Worm (Caenorhabditis elegans): ENCODE measurements around the gene R09A8.2.

R09A8.2 gene

DNA sequence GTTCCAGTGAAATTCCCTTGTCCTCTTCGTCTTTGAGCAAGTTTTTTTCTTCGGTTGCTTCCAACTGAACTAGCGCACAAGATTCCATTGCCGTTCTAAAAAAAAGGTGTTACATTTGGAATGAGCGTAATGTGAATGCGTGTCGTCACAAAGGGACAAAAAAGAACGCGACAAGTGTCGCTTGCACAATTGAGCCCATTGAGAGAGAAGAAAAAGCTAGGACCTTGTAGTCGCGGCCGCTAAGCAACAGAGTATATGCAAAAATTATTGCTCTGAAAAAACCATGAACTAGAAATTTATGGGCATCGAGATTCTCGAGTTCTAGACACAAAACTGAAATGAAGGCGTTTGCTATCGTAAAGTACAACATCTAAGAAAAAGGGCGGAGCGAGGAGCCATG, 32.9 kb upstream of the R09A8.2 start, which contains the start of gene T24D5.2:
TSS of gene T24D5.2 (minus strand) at position 101 of the 400 bp plus-strand sequence.
- TF ChIP-seq elt-3 (tag; optimal IDR thresholded peaks at IDR 0.05) (no peak), skn-1 (tag; optimal IDR thresholded peaks at IDR 0.05) (no peak), nhr-11 (tag; optimal IDR thresholded peaks at IDR 0.05) (no peak), egl-27 (tag; optimal IDR thresholded peaks at IDR 0.05) (no peak), zip-4 (GFP tag; optimal IDR thresholded peaks at IDR 0.05) (no peak), nhr-20 (tag; optimal IDR thresholded peaks at IDR 0.05) (no peak), snpc-4 (tag; optimal IDR thresholded peaks at IDR 0.05) (no peak), pax-3 (tag; optimal IDR thresholded peaks at IDR 0.05) (no peak), elt-2 (tag; optimal IDR thresholded peaks at IDR 0.05) (no peak), ceh-90 (tag; optimal IDR thresholded peaks at IDR 0.05) (no peak), hlh-17 (GFP tag; optimal IDR thresholded peaks at IDR 0.05; ENCODE audit: borderline replicate concordance) (no peak), efl-1 (optimal IDR thresholded peaks at IDR 0.05) (no peak), efl-1 (GFP tag; optimal IDR thresholded peaks at IDR 0.05 in 1 of 2) (no peak), sox-4 (tag; optimal IDR thresholded peaks at IDR 0.05) (no peak), jun-1 (tag; optimal IDR thresholded peaks at IDR 0.05) (no peak), swsn-7 (tag; optimal IDR thresholded peaks at IDR 0.05) (no peak), F16B12.6 (tag; optimal IDR thresholded peaks at IDR 0.05) (no peak)

DNA sequence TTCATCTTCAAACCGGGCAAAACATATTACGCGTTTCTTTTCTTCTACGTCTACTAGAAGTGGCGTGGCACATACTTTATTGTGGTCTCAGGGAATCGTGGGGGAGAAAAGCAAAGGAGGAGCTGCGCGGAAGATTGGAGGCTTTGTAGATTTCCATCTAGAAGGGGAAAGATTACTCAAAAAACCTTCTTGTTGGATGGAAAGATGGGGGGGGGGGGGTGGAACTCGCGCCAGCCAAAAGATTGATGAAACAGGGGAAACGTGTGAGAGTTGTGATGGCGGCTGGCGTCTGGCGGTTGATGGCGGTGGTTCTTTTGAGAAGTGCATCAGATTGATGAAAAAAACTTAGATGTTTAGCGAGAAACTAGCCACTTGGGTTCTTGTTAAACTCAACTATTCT, 29.8 kb upstream of the R09A8.2 start:
- TF ChIP-seq lin-14 (GFP tag; optimal IDR thresholded peaks at IDR 0.05) = peak; percentile 2
- TF ChIP-seq lin-35 (GFP tag; optimal IDR thresholded peaks at IDR 0.05) = no peak
- TF ChIP-seq tbx-2 (tag; optimal IDR thresholded peaks at IDR 0.05) = no peak
- TF ChIP-seq fkh-10 (GFP tag; optimal IDR thresholded peaks at IDR 0.05) = peak; percentile 15
- no peak for TF ChIP-seq unc-86 (tag; optimal IDR thresholded peaks at IDR 0.05)
- TF ChIP-seq zag-1 (tag; optimal IDR thresholded peaks at IDR 0.05) = no peak
- no peak for TF ChIP-seq grh-1 (GFP tag; IDR thresholded peaks at IDR 0.05)
- no peak for TF ChIP-seq ceh-90 (tag; optimal IDR thresholded peaks at IDR 0.05)
- no peak for TF ChIP-seq mef-2 (tag; optimal IDR thresholded peaks at IDR 0.05)
- no peak for TF ChIP-seq pqm-1 (tag; optimal IDR thresholded peaks at IDR 0.05)

DNA sequence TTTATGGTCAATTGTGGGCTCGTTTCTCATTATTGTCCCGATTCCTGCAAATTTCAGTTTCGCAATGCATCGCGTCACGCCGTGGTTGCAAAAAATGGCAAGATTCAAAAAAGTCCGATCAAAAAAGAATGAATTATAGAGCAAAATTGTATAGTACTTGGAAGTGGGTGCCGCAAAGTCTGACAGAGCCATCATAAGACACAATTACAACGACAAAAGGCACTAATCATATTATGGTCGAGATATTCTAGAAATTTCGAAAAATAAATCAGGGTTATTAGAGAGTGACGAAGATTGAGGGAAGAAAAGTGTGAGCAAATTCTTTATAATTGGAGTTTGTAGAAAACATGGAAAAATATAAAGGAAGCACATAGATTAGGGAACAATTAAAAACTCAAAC, 24.0 kb upstream of the R09A8.2 start:
- TF ChIP-seq lin-13 (GFP tag; optimal IDR thresholded peaks at IDR 0.05) (no peak), efl-1 (optimal IDR thresholded peaks at IDR 0.05) (no peak), efl-1 (GFP tag; optimal IDR thresholded peaks at IDR 0.05 in 1 of 2) (no peak), ceh-8 (GFP tag; optimal IDR thresholded peaks at IDR 0.05) (peak; percentile 90), dsc-1 (tag; optimal IDR thresholded peaks at IDR 0.05) (peak; percentile 61)

DNA sequence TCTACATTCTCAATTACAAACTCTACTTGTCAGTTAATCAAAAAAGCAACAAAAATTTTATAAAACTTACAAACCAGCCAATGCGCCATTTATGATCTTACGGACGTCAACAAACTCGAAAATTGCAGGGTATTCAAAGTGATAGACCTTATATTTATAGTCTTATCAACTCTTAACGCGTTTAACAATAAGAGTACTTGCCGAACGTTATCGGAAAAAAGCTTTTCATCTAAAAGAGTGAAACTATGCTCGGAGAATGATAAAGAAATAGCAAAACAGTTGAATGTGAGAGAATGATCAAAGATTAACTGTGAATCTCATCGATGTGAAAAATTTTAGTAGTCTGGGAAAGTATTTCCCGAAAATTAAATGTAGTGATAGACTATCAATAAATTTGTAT, 23.3 kb upstream of the R09A8.2 start:
- TF ChIP-seq elt-2 (tag; optimal IDR thresholded peaks at IDR 0.05) (peak; percentile 80), fkh-10 (GFP tag; optimal IDR thresholded peaks at IDR 0.05) (no peak), zag-1 (tag; optimal IDR thresholded peaks at IDR 0.05) (no peak)

DNA sequence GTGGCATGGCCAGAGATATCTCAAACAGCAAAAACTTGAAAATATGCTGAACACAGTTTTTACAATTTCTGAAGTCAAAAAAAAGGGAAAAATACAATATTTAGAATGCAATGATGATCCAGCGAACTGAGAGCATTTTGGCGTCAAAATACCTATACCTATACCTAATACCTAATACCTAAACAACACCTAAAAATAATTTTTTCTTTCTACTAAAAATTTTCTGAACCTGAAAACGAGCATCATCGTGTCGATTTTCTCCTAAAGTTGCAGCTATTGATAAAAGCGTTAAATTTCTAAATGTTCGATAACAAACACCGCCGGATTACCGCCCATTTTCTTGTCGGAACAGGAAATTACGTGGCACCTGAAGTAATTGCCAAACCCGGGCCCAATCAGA, 22.4 kb upstream of the R09A8.2 start, which contains the start of gene T24D5.4:
TSS of gene T24D5.4 (plus strand) at position 301 of the 400 bp plus-strand sequence.
- TF ChIP-seq Y116A8C.19 (tag; optimal IDR thresholded peaks at IDR 0.05; ENCODE audit: borderline replicate concordance) = no peak
- no peak for TF ChIP-seq mab-9 (GFP tag; IDR thresholded peaks at IDR 0.05)
- TF ChIP-seq isw-1 (GFP tag; IDR thresholded peaks at IDR 0.05) = no peak
- no peak for TF ChIP-seq efl-1 (optimal IDR thresholded peaks at IDR 0.05)
- peak in 1 of 2 experiments; percentile 72 for TF ChIP-seq efl-1 (GFP tag; optimal IDR thresholded peaks at IDR 0.05 in 1 of 2)
- no peak for TF ChIP-seq alr-1 (tag; optimal IDR thresholded peaks at IDR 0.05; ENCODE audit: borderline replicate concordance)
- TF ChIP-seq ceh-8 (GFP tag; optimal IDR thresholded peaks at IDR 0.05) = no peak
- no peak for TF ChIP-seq lin-14 (GFP tag; optimal IDR thresholded peaks at IDR 0.05)
